Fruit fly (Drosophila melanogaster): ENCODE measurements around the gene Tsc1.

DNA sequence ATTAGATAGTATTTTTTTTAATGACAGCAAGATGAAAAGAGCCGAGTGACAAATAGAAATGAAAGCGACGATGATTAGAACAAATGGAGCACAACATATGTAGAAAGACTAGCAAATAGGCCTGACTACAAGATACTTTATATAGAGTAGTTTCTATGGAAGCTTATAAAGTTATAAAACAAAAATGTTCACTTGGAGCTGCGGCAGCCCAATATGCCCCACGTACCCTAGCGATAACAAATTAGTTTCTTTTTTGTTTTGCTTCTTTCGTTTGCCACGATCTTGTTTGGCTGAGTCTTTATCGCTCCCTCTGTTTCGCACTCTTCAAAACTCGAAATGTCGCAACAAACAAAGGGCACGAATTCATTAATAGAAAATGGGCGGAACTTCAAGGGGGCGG is 29.4 kb upstream of the Tsc1 start:
- TF ChIP-seq cic (GFP tag; optimal IDR thresholded peaks at IDR 0.05) (no peak), ovo (GFP tag; optimal IDR thresholded peaks at IDR 0.05) (no peak)
